Worm (Caenorhabditis elegans): ENCODE measurements around the gene C27D6.11.
"Not testable (repeated sequence)": the region's sequence is repeated elsewhere in the genome, so short reads cannot be mapped to it uniquely, and the experiment has no call there.

The C27D6.11 gene

DNA sequence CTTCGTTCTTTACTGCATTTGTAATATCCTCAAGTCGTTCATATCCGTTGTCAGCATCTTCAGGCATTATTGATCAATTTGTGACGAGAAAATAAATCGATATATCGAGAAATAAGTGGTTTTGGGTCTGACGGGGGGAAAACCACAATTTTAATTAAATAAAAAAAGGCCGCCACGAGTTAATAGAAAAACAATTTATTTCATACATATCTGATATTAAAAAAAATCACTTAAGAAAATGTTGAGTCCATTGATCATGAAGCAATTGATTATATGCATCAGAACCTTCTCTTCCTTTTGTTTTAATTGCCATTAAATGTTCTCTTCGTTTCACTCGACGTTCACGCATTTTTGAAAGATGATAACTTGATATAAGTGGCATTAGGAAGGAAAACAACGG is 12.7 kb downstream of the C27D6.11 start, which contains the start of gene F58A6.5:
F58A6.5 (minus strand) TSS at position 101 of the 400 bp plus-strand sequence.
- TF ChIP-seq unc-62 (GFP tag; optimal IDR thresholded peaks at IDR 0.05) = no peak

DNA sequence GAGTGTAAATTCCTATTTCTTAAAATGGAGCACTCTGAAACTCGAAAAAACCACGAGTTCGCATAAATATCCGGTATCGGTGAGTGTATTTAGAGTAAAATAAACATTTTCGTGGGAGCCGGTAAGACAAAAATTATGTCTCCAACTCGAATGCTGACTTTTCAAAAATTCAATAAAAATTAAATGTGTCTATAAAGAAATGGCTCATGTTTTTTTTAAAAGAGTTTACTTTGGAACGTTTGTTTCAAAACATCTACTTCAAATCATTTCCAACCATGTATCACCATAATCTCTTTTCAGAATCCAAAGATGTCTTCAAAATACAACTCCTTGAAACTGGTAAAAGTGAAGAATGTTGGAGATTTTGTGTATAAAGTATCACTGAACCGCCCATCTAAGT is 18.4 kb downstream of the C27D6.11 start, which contains the start of gene F58A6.1:
F58A6.1 (plus strand) TSS at position 301 of the 400 bp plus-strand sequence.
- no peak for TF ChIP-seq unc-62 (GFP tag; optimal IDR thresholded peaks at IDR 0.05)

DNA sequence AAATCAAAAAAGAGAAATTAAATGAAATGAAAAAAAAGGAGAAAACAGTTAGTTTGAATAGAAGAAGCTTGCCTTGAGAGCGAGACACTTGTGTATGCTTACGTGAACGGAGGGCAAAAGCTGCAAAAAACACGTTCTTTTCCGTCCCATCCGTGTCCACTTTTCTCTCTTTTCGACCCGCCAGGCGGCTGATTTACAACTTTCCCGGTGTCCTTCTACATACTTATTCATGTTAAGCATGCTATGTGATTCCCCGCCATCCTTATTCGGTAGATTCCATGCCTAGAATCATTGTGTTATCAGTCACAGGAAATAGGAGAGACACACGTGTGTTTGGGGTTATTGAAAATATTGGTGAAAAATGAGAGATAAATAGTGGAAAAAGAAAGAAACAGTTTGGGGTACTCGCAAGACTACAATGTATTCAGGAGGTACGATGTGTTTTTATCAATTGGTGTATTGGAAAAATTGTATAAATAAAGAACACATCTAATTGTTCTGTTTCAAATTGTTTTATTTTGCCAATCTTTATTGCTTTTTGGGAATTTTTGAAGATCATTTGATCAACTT is 19.0 kb downstream of the C27D6.11 start, which contains the start of gene nas-29:
nas-29 (minus strand) TSS at position 92 of the 570 bp plus-strand sequence.
- TF ChIP-seq unc-62 (GFP tag; optimal IDR thresholded peaks at IDR 0.05) = no peak

DNA sequence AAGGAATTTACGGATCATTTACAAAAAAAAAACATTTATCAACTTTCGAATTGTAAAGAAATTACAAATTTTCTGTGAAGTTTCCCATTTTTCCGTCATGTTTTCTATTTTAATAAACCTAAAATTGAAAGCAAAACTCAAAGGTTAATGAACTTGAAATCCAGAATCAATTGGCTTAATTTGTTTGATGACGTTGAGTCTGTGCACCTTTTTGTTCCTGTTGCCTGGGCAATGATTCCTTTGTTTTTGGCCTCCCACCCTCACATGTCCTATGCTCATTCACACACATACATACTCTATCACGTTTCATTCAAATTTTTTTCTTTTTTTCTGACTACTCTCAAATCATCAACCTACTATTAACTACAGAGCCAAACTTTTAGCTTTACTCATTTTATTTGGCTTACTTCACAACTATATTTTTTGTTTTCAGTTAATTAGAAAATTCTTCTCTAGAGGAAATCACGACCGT is 24.7 kb downstream of the C27D6.11 start, which contains the start of gene F58A6.2:
F58A6.2 (plus strand) TSS at position 422 of the 472 bp plus-strand sequence.
- no peak for TF ChIP-seq unc-62 (GFP tag; optimal IDR thresholded peaks at IDR 0.05)

DNA sequence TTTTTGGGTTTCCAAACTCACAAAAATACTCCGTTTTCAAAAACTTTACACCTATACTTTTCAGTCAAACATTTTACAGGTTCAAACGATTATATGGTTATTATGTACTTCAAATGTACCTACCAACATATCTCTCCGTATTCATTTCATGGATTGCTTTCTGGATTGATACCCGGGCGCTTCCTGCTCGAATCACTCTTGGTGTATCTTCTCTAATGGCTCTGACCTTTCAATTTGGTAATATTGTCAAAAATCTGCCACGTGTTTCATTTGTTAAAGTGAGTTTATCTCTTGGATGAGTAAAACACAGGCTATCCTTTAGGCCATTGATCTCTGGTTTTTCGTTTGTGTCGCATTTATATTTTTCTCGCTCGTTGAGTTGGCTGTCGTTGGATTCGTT is 29.2 kb downstream of the C27D6.11 start:
- no peak for TF ChIP-seq unc-62 (GFP tag; optimal IDR thresholded peaks at IDR 0.05)

ce11 chrII:5130081-5130480 is 30.9 kb downstream of the C27D6.11 start, which contains the start of gene lgc-56:
Gene lgc-56, plus strand, starts transcription at chrII:5130381.
- TF ChIP-seq unc-62 (GFP tag; optimal IDR thresholded peaks at IDR 0.05) = no peak

ce11 chrII:5120612-5121011 is 40.4 kb downstream of the C27D6.11 start:
- no peak for TF ChIP-seq unc-62 (GFP tag; optimal IDR thresholded peaks at IDR 0.05)

- no peak for TF ChIP-seq unc-62 (GFP tag; optimal IDR thresholded peaks at IDR 0.05)
These were observed 45.3 kb downstream of the C27D6.11 start, which contains the start of gene srsy-1 for ce11 chrII:5115733-5116132. Gene srsy-1, plus strand, starts transcription at chrII:5116033.

DNA sequence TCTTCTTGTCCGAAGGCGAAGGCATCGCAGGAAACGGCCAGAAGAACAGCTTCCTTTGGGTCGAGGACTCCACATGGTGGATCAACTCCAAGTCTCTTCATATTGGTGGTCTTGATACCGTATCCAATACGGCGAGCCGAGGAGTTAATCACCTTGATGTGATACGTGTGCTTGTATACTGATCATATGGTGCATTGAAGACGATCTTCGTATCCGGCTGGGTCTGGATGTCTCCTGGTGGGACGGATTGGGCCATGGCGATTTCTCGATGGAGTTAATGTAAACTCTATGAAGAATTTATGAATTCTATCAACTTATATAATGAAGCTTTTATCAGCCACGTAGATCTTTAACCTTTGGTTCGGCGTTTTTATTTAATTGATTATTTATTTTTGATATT is 45.8 kb downstream of the C27D6.11 start, which contains the start of gene msp-74:
msp-74 (minus strand) TSS at position 101 of the 400 bp plus-strand sequence.
- TF ChIP-seq unc-62 (GFP tag; optimal IDR thresholded peaks at IDR 0.05) = not testable (repeated sequence)

DNA sequence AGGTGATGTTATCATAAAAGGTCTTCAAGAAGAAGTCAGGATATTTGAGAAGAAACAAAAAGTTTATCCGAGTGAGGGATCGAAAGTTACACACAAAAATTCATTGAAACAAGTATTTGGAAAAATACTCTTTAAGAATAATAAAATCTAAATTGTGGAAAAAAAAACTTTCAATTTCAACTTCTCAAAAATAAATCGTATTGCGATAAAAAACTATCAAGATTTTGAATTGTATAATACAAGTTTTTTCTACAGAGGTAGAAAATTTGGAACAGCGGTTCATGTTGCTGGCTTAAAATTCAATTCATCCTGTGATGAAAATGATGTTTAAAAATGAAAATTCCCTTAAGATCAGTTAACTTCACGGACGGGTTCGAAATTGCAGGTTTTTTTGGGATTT is 48.9 kb downstream of the C27D6.11 start, which contains the start of gene F09C12.8:
F09C12.8 (plus strand) TSS at position 301 of the 400 bp plus-strand sequence.
- no peak for TF ChIP-seq unc-62 (GFP tag; optimal IDR thresholded peaks at IDR 0.05)

Data from whole organism, dauer.